Worm (Caenorhabditis elegans) whole organism, mixed stage, embryonic: Measurements from ENCODE around the gene zig-2.
"Not testable (repeated sequence)": the region's sequence is repeated elsewhere in the genome, so short reads cannot be mapped to it uniquely, and the experiment has no call there.

Experiments
- M03D4.4 ChIP-seq: sonication (generic microtip); optimal IDR thresholded peaks from 2 replicates; lab custom pipeline; 2017; ENCODE audit warnings: mild to moderate bottlenecking, missing genetic modification characterization, missing compliant biosample characterization
- blmp-1 ChIP-seq: fragments of 150-350 bp; optimal IDR thresholded peaks from 2 replicates; lab custom pipeline; 2014; ENCODE audit warnings: missing biosample characterization, missing genetic modification characterization
- ceh-39 ChIP-seq: fragments of 150-350 bp; optimal IDR thresholded peaks from 2 replicates; lab custom pipeline; 2014; ENCODE audit warnings: missing biosample characterization, missing genetic modification characterization
- ceh-43 ChIP-seq: fragments of 200-800 bp; sonication (Bioruptor generic); optimal IDR thresholded peaks from 2 replicates; lab custom pipeline; 2018; ENCODE audit warnings: mild to moderate bottlenecking, missing genetic modification characterization, moderate library complexity, missing compliant biosample characterization
- ceh-83 ChIP-seq: fragments of 200-800 bp; sonication (Bioruptor generic); optimal IDR thresholded peaks from 2 replicates; lab custom pipeline; 2018; ENCODE audit warnings: mild to moderate bottlenecking, missing genetic modification characterization, missing compliant biosample characterization
- ces-1 ChIP-seq: fragments of 150-350 bp; optimal IDR thresholded peaks from 2 replicates; lab custom pipeline; 2014; ENCODE audit warnings: missing biosample characterization, missing genetic modification reagents, missing genetic modification characterization
- cnd-1 ChIP-seq: fragments of 200-800 bp; sonication (Bioruptor generic); optimal IDR thresholded peaks from 2 replicates; lab custom pipeline; 2018; ENCODE audit warnings: mild to moderate bottlenecking, missing genetic modification characterization, missing compliant biosample characterization
- drap-1 ChIP-seq: fragments of 200-800 bp; sonication (Bioruptor generic); optimal IDR thresholded peaks from 3 replicates; lab custom pipeline; 2018; ENCODE audit warnings: mild to moderate bottlenecking, missing genetic modification characterization, missing compliant biosample characterization
- elt-1 ChIP-seq: sonication (generic microtip); optimal IDR thresholded peaks from 2 replicates; lab custom pipeline; 2017; ENCODE audit warnings: missing genetic modification characterization, mild to moderate bottlenecking, missing compliant biosample characterization, antibody characterized with exemption, moderate library complexity, borderline replicate concordance; ENCODE audit not compliant: insufficient read depth
- elt-3 ChIP-seq: fragments of 150-350 bp; optimal IDR thresholded peaks from 2 replicates; lab custom pipeline; 2014; ENCODE audit warnings: missing biosample characterization, missing genetic modification characterization
- ham-2 ChIP-seq: fragments of 200-800 bp; sonication (Bioruptor generic); optimal IDR thresholded peaks from 2 replicates; lab custom pipeline; 2018; ENCODE audit warnings: mild to moderate bottlenecking, missing genetic modification characterization, missing compliant biosample characterization
- hlh-1 ChIP-seq: fragments of 150-350 bp; optimal IDR thresholded peaks from 2 replicates; lab custom pipeline; 2014; ENCODE audit warnings: missing biosample characterization, missing genetic modification reagents, missing genetic modification characterization
- lin-13 ChIP-seq: fragments of 150-350 bp; optimal IDR thresholded peaks from 2 replicates; lab custom pipeline; 2014; ENCODE audit warnings: missing biosample characterization, missing genetic modification characterization
- lin-32 ChIP-seq: fragments of 200-800 bp; sonication (Bioruptor generic); optimal IDR thresholded peaks from 2 replicates; lab custom pipeline; 2018; ENCODE audit warnings: mild to moderate bottlenecking, missing genetic modification characterization, missing compliant biosample characterization
- lsy-2 ChIP-seq: fragments of 150-350 bp; optimal IDR thresholded peaks from 2 replicates; lab custom pipeline; 2014; ENCODE audit warnings: missing biosample characterization, missing genetic modification characterization
- mab-5 ChIP-seq: fragments of 150-350 bp; optimal IDR thresholded peaks from 2 replicates; lab custom pipeline; 2014; ENCODE audit warnings: missing biosample characterization, missing genetic modification characterization
- mls-2 ChIP-seq: sonication (generic microtip); optimal IDR thresholded peaks from 2 replicates; lab custom pipeline; 2016; ENCODE audit warnings: mild to moderate bottlenecking, missing genetic modification characterization, moderate library complexity, missing compliant biosample characterization
- nhr-12 ChIP-seq: fragments of 150-350 bp; optimal IDR thresholded peaks from 2 replicates; lab custom pipeline; 2014; ENCODE audit warnings: missing biosample characterization, missing genetic modification characterization
- nhr-2 ChIP-seq: fragments of 150-350 bp; optimal IDR thresholded peaks from 2 replicates; lab custom pipeline; 2014; ENCODE audit warnings: missing biosample characterization, missing genetic modification characterization
- nhr-237 ChIP-seq: fragments of 150-350 bp; optimal IDR thresholded peaks from 2 replicates; lab custom pipeline; 2014; ENCODE audit warnings: missing biosample characterization, missing genetic modification characterization
- nhr-28 ChIP-seq: fragments of 150-350 bp; optimal IDR thresholded peaks from 2 replicates; lab custom pipeline; 2014; ENCODE audit warnings: missing biosample characterization, missing genetic modification characterization
- nhr-76 ChIP-seq: sonication (generic microtip); optimal IDR thresholded peaks from 2 replicates; lab custom pipeline; 2017; ENCODE audit warnings: missing biosample characterization, missing genetic modification characterization
- pha-4 ChIP-seq: fragments of 150-350 bp; optimal IDR thresholded peaks from 2 replicates; lab custom pipeline; 2018; ENCODE audit warnings: missing biosample characterization, missing genetic modification reagents, missing genetic modification characterization
- sem-2 ChIP-seq: fragments of 200-800 bp; sonication (Bioruptor generic); optimal IDR thresholded peaks from 2 replicates; lab custom pipeline; 2018; ENCODE audit warnings: mild to moderate bottlenecking, missing genetic modification characterization, missing compliant biosample characterization
- snpc-4 ChIP-seq: fragments of 150-350 bp; optimal IDR thresholded peaks from 2 replicates; lab custom pipeline; 2014; ENCODE audit warnings: missing biosample characterization, missing genetic modification characterization
- sptf-1 ChIP-seq: sonication (generic microtip); optimal IDR thresholded peaks from 2 replicates; lab custom pipeline; 2017; ENCODE audit warnings: mild to moderate bottlenecking, missing genetic modification characterization, moderate library complexity, missing compliant biosample characterization
- tbx-8 ChIP-seq: fragments of 200-800 bp; sonication (Bioruptor generic); optimal IDR thresholded peaks from 2 replicates; lab custom pipeline; 2018; ENCODE audit warnings: mild to moderate bottlenecking, missing genetic modification characterization, moderate library complexity, missing compliant biosample characterization
- unc-120 ChIP-seq: sonication (generic microtip); optimal IDR thresholded peaks from 2 replicates; lab custom pipeline; 2017; ENCODE audit warnings: missing genetic modification characterization, missing compliant biosample characterization; ENCODE audit not compliant: poor library complexity, severe bottlenecking
- unc-39 ChIP-seq: fragments of 150-350 bp; optimal IDR thresholded peaks from 2 replicates; lab custom pipeline; 2014; ENCODE audit warnings: missing biosample characterization, missing genetic modification characterization
- unc-62 ChIP-seq: fragments of 150-350 bp; optimal IDR thresholded peaks from 2 replicates; lab custom pipeline; 2014; ENCODE audit warnings: missing biosample characterization, missing genetic modification reagents, missing genetic modification characterization
- zip-8 ChIP-seq: fragments of 150-350 bp; optimal IDR thresholded peaks from 2 replicates; lab custom pipeline; 2014; ENCODE audit warnings: missing biosample characterization, missing genetic modification characterization
- ztf-11 ChIP-seq: fragments of 150-350 bp; optimal IDR thresholded peaks from 2 replicates; lab custom pipeline; 2014; ENCODE audit warnings: missing biosample characterization, missing genetic modification characterization

zig-2 gene

DNA sequence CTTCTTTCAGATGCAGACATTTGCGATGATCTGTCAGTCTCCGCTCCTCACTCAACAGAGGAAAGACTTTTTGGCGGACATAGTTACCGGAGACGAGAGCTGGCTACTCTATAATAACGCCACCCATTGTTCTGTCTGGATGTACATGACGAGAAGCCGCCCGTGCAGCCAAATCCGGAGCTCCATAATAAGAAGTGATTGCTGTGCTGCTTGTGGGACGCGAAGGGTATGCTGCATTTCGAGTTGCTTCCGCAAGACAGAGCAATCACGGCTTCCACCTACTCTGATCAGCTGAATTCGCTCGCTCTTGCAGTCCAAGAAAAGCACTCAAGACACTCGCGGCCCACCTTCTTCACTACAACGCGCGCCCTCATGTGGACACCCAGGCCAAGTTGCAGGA, 27.5 kb downstream of the zig-2 start:
- no peak for TF ChIP-seq mab-5 (tag; lab: Kevin White, UChicago)
- no peak for TF ChIP-seq cnd-1 (tag; lab: Kevin White, UChicago)
- TF ChIP-seq pha-4 (tag; lab: Kevin White, UChicago) = no peak
- TF ChIP-seq nhr-237 (tag; lab: Kevin White, UChicago) = no peak
- TF ChIP-seq blmp-1 (tag; lab: Kevin White, UChicago) = no peak
- no peak for TF ChIP-seq unc-120 (tag; lab: Kevin White, UChicago)
- no peak for TF ChIP-seq snpc-4
- TF ChIP-seq elt-3 (tag; lab: Kevin White, UChicago) = no peak
- no peak for TF ChIP-seq nhr-2 (tag; lab: Kevin White, UChicago)
- TF ChIP-seq ceh-39 (tag; lab: Kevin White, UChicago) = no peak
- no peak for TF ChIP-seq ces-1
- no peak for TF ChIP-seq lin-32 (GFP tag; lab: Kevin White, UChicago)
- no peak for TF ChIP-seq zip-8 (tag; lab: Kevin White, UChicago)
- TF ChIP-seq unc-39 (tag; lab: Kevin White, UChicago) = no peak
- TF ChIP-seq lsy-2 = no peak
- no peak for TF ChIP-seq mls-2 (tag; lab: Kevin White, UChicago)
- no peak for TF ChIP-seq drap-1 (GFP tag; lab: Kevin White, UChicago)
- no peak for TF ChIP-seq ceh-83
- TF ChIP-seq hlh-1 = no peak

- not testable (repeated sequence) for TF ChIP-seq ces-1; nhr-2 (tag; lab: Kevin White, UChicago); tbx-8
- TF ChIP-seq, all 35 proteins: peak for 0; not testable (repeated sequence) for 35
Measured at ce11 chrX:12308045-12308499, 33.2 kb downstream of the zig-2 start, which contains the start of gene F17A2.16. F17A2.16 (plus strand) TSS chrX:12308449.

ce11 chrX:12306565-12306964, 34.7 kb downstream of the zig-2 start, which contains the start of gene phf-32:
phf-32 (plus strand) TSS chrX:12306865.
- no peak for TF ChIP-seq ceh-39 (tag; lab: Kevin White, UChicago)
- no peak for TF ChIP-seq mab-5 (tag; lab: Kevin White, UChicago)
- no peak for TF ChIP-seq lin-13 (tag; lab: Kevin White, UChicago)
- TF ChIP-seq ceh-83 = no peak
- TF ChIP-seq M03D4.4 (tag; lab: Kevin White, UChicago) = no peak
- no peak for TF ChIP-seq ztf-11 (tag; lab: Kevin White, UChicago)
- TF ChIP-seq blmp-1 (tag; lab: Kevin White, UChicago) = no peak
- TF ChIP-seq unc-39 (tag; lab: Kevin White, UChicago) = no peak
- TF ChIP-seq unc-120 (tag; lab: Kevin White, UChicago) = no peak
- no peak for TF ChIP-seq ceh-43 (GFP tag; lab: Kevin White, UChicago)
- no peak for TF ChIP-seq elt-1
- TF ChIP-seq nhr-12 = no peak
- TF ChIP-seq ham-2 = no peak
- no peak for TF ChIP-seq tbx-8
- TF ChIP-seq, all 35 proteins: peak for 0

ce11 chrX:12304231-12304630, 37.0 kb downstream of the zig-2 start:
- no peak for TF ChIP-seq nhr-12

DNA sequence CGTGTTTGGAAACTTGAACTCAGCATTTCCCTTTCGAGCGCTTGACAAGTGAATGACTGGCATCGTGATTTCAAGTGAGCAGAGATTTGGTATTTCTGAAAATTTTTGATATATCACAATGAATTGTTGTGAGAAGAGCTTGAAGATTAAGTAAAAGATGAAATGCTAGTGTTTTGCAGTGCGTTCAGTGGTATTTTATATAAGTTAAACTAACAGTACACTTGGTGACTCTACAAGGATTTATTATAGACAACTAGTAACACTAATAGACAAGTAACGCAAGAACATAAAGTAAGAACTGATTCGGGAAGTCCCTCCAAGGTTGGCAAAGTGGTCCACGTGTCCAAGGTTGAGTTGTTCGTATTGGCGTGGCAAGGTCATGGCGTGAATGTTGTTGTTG, 38.5 kb downstream of the zig-2 start, which contains the start of gene dot-1.3:
dot-1.3 (minus strand) TSS at position 101 of the 400 bp plus-strand sequence.
- not testable (repeated sequence) for TF ChIP-seq nhr-28 (tag; lab: Kevin White, UChicago); cnd-1 (tag; lab: Kevin White, UChicago); sem-2

DNA sequence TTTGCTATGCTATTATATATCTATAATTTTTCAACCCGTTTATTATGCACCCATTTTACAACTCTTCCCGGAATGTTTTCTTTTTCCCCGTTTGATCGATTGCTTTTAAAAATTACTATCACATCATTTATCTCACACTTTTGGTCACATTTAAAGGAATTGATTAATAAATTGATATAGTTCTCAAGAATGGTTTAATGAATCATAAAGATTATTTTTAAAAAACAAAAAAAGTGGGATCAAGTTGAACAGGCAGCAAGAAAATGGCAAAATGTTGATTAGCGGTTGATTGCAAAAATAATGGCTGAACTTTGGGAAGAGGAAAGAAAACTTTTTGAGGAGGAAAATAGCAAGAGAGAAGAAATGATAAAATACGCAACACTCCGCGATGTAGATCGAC, 41.4 kb downstream of the zig-2 start, which contains the start of gene W06D11.5:
W06D11.5 (plus strand) TSS at position 301 of the 400 bp plus-strand sequence.
- no peak for TF ChIP-seq nhr-12
- TF ChIP-seq snpc-4 = no peak
- no peak for TF ChIP-seq ham-2
- no peak for TF ChIP-seq elt-3 (tag; lab: Kevin White, UChicago)
- no peak for TF ChIP-seq cnd-1 (tag; lab: Kevin White, UChicago)
- TF ChIP-seq lin-32 (GFP tag; lab: Kevin White, UChicago) = no peak
- no peak for TF ChIP-seq ceh-83
- TF ChIP-seq nhr-76 (tag; lab: Kevin White, UChicago) = no peak
- no peak for TF ChIP-seq unc-62 (GFP tag; lab: Kevin White, UChicago)
- TF ChIP-seq sptf-1 (tag; lab: Kevin White, UChicago) = no peak
- no peak for TF ChIP-seq nhr-28 (tag; lab: Kevin White, UChicago)
